Fruit fly (Drosophila melanogaster): ENCODE measurements around the gene CG43799.

CG43799 gene

dm6 chr2L:7227434-7227833 lies at the start of gene CG43799:
TSS of gene CG43799 (plus strand) at chr2L:7227734.
- TF ChIP-seq CG8478 (optimal IDR thresholded peaks at IDR 0.05) (no peak), CTCF (optimal IDR thresholded peaks at IDR 0.05) (no peak)

- no peak for TF ChIP-seq CG8478 (optimal IDR thresholded peaks at IDR 0.05)
- no peak for TF ChIP-seq CTCF (optimal IDR thresholded peaks at IDR 0.05)
These were observed 48.3 kb upstream of the CG43799 start for dm6 chr2L:7179276-7179675.

- TF ChIP-seq CG8478 (optimal IDR thresholded peaks at IDR 0.05), result no peak
- no peak for TF ChIP-seq CTCF (optimal IDR thresholded peaks at IDR 0.05)
These were observed 45.5 kb upstream of the CG43799 start, which contains the start of gene MICU1 for dm6 chr2L:7181978-7182392. TSS of gene MICU1 (plus strand) at chr2L:7182234.

- no peak for TF ChIP-seq CG8478 (optimal IDR thresholded peaks at IDR 0.05)
- TF ChIP-seq CTCF (optimal IDR thresholded peaks at IDR 0.05), result no peak
These were observed 39.5 kb upstream of the CG43799 start for dm6 chr2L:7187920-7188529.

- TF ChIP-seq CG8478 (optimal IDR thresholded peaks at IDR 0.05) (no peak), CTCF (optimal IDR thresholded peaks at IDR 0.05) (no peak)
These were observed 39.0 kb upstream of the CG43799 start for dm6 chr2L:7188530-7188996.

- no peak for TF ChIP-seq CG8478 (optimal IDR thresholded peaks at IDR 0.05)
- no peak for TF ChIP-seq CTCF (optimal IDR thresholded peaks at IDR 0.05)
These were observed 37.9 kb upstream of the CG43799 start, which contains the start of gene CG4496 for dm6 chr2L:7189674-7190073. TSS of gene CG4496 (minus strand) at chr2L:7190010.

dm6 chr2L:7194351-7195037 lies 33.0 kb upstream of the CG43799 start, which contains the start of gene CG4497:
TSS of gene CG4497 (minus strand) at chr2L:7194588.
- TF ChIP-seq CG8478 (optimal IDR thresholded peaks at IDR 0.05) (no peak), CTCF (optimal IDR thresholded peaks at IDR 0.05) (peak in 1 of 2 experiments; percentile 5)

- TF ChIP-seq CTCF (optimal IDR thresholded peaks at IDR 0.05) (no peak), CG8478 (optimal IDR thresholded peaks at IDR 0.05) (no peak)
These were observed 28.9 kb upstream of the CG43799 start for dm6 chr2L:7198618-7199017.

dm6 chr2L:7199635-7200110 lies 27.9 kb upstream of the CG43799 start:
- TF ChIP-seq CG8478 (optimal IDR thresholded peaks at IDR 0.05), result no peak
- TF ChIP-seq CTCF (optimal IDR thresholded peaks at IDR 0.05), result no peak

dm6 chr2L:7200168-7200567 lies 27.4 kb upstream of the CG43799 start:
- TF ChIP-seq CG8478 (optimal IDR thresholded peaks at IDR 0.05), result no peak
- TF ChIP-seq CTCF (optimal IDR thresholded peaks at IDR 0.05), result no peak

- no peak for TF ChIP-seq CG8478 (optimal IDR thresholded peaks at IDR 0.05)
- no peak for TF ChIP-seq CTCF (optimal IDR thresholded peaks at IDR 0.05)
These were observed 23.9 kb upstream of the CG43799 start for dm6 chr2L:7203411-7204171.

- no peak for TF ChIP-seq CG8478 (optimal IDR thresholded peaks at IDR 0.05)
- TF ChIP-seq CTCF (optimal IDR thresholded peaks at IDR 0.05), result peak; percentile 11 to 47
These were observed 23.4 kb upstream of the CG43799 start, which contains the start of gene CG4502 for dm6 chr2L:7204172-7204482. TSS of gene CG4502 (minus strand) at chr2L:7204264.

- TF ChIP-seq CG8478 (optimal IDR thresholded peaks at IDR 0.05), result no peak
- no peak for TF ChIP-seq CTCF (optimal IDR thresholded peaks at IDR 0.05)
These were observed 19.9 kb upstream of the CG43799 start for dm6 chr2L:7207660-7208059.

- TF ChIP-seq CTCF (optimal IDR thresholded peaks at IDR 0.05) (no peak), CG8478 (optimal IDR thresholded peaks at IDR 0.05) (no peak)
These were observed 14.0 kb upstream of the CG43799 start for dm6 chr2L:7213532-7213931.

- TF ChIP-seq CTCF (optimal IDR thresholded peaks at IDR 0.05) (no peak), CG8478 (optimal IDR thresholded peaks at IDR 0.05) (no peak)
These were observed 12.6 kb upstream of the CG43799 start for dm6 chr2L:7214885-7215284.

Data from S2 (cell line).